Fruit fly (Drosophila melanogaster): ENCODE data around the gene CG42342.

DNA sequence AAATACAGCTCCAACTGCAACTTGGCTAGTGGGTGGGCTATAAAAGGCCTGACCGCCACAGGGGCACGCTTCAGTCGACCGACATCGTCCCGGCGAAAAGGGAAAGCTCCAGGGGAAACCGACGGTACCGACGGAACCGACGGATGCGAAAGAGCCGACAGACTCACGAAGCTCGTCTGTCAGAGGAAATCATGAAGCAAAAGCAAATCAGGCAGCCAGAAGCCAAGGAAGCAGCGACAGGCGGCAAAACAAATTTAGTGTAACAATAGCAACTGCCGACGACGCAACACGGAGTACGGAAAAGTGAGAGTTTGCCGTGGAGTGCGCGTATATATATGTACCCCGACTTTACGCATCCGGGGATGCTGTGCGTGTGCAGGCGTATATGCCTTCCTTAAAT, 25.5 kb upstream of the CG42342 start, which contains the start of gene Gyc89Db:
- no peak for TF ChIP-seq h (GFP tag; optimal IDR thresholded peaks at IDR 0.05)
- TF ChIP-seq pan (optimal IDR thresholded peaks at IDR 0.05): no peak
- no peak for TF ChIP-seq HLH106 (tag; optimal IDR thresholded peaks at IDR 0.05)
- no peak for TF ChIP-seq fru (GFP tag; optimal IDR thresholded peaks at IDR 0.05)
- TF ChIP-seq foxo (GFP tag; optimal IDR thresholded peaks at IDR 0.05): no peak
- no peak for TF ChIP-seq tai (GFP tag; optimal IDR thresholded peaks at IDR 0.05)
- no peak for TF ChIP-seq CG9705 (GFP tag; optimal IDR thresholded peaks at IDR 0.05)
- TF ChIP-seq OdsH (GFP tag; optimal IDR thresholded peaks at IDR 0.05): no peak
- TF ChIP-seq CrebA (GFP tag; optimal IDR thresholded peaks at IDR 0.05; ENCODE audit: borderline replicate concordance): no peak
- TF ChIP-seq Abd-B (GFP tag; optimal IDR thresholded peaks at IDR 0.05): no peak
- no peak for TF ChIP-seq rgr (GFP tag; optimal IDR thresholded peaks at IDR 0.05)
- TF ChIP-seq usp (GFP tag; optimal IDR thresholded peaks at IDR 0.05): no peak
- TF ChIP-seq Dfd (GFP tag; optimal IDR thresholded peaks at IDR 0.05): no peak
- TF ChIP-seq br (GFP tag; optimal IDR thresholded peaks at IDR 0.05): no peak

Data from whole organism, wandering third instar larva.